Worm (Caenorhabditis elegans) whole organism, late embryonic: ENCODE measurements around the gene fbxa-100.
A peak's percentile ranks its signal among the peaks of the same experiment; 100 is the strongest.

Source experiments
- C08G9.2 ChIP-seq: sonication (generic microtip); optimal IDR thresholded peaks from 2 replicates; lab custom pipeline; 2016; ENCODE audit warnings: mild to moderate bottlenecking, missing genetic modification characterization, moderate library complexity, missing compliant biosample characterization
- C38D4.7 ChIP-seq: fragments of 200-800 bp; sonication (Bioruptor generic); optimal IDR thresholded peaks from 2 replicates; lab custom pipeline; 2018; ENCODE audit warnings: mild to moderate bottlenecking, missing genetic modification characterization, moderate library complexity, missing compliant biosample characterization
- K09A11.1 ChIP-seq: sonication (generic microtip); optimal IDR thresholded peaks from 2 replicates; lab custom pipeline; 2017; ENCODE audit warnings: antibody characterized with exemption, mild to moderate bottlenecking, missing genetic modification characterization, missing compliant biosample characterization; ENCODE audit not compliant: insufficient read depth
- Y22D7AL.16 ChIP-seq: sonication (generic microtip); optimal IDR thresholded peaks from 2 replicates; lab custom pipeline; 2016; ENCODE audit warnings: missing genetic modification characterization, missing compliant biosample characterization
- ama-1 ChIP-seq: fragments of 150-350 bp; optimal IDR thresholded peaks from 2 replicates; lab custom pipeline; 2014
- ceh-14 ChIP-seq: sonication (generic microtip); optimal IDR thresholded peaks from 2 replicates; lab custom pipeline; 2016; ENCODE audit warnings: missing genotype, missing genetic modification characterization, missing compliant biosample characterization
- ceh-22 ChIP-seq: sonication (generic microtip); optimal IDR thresholded peaks from 2 replicates; lab custom pipeline; 2017; ENCODE audit warnings: missing biosample characterization, missing genetic modification characterization
- ceh-24 ChIP-seq: sonication (generic microtip); optimal IDR thresholded peaks from 2 replicates; lab custom pipeline; 2016; ENCODE audit warnings: mild to moderate bottlenecking, missing genetic modification characterization, missing compliant biosample characterization
- ceh-31 ChIP-seq: sonication (generic microtip); optimal IDR thresholded peaks from 2 replicates; lab custom pipeline; 2016; ENCODE audit warnings: missing genetic modification characterization, missing compliant biosample characterization
- ceh-34 ChIP-seq: sonication (generic microtip); optimal IDR thresholded peaks from 2 replicates; lab custom pipeline; 2016; ENCODE audit warnings: mild to moderate bottlenecking, missing genetic modification characterization, missing compliant biosample characterization
- ceh-9 ChIP-seq: sonication (generic microtip); optimal IDR thresholded peaks from 2 replicates; lab custom pipeline; 2016; ENCODE audit warnings: mild to moderate bottlenecking, missing genetic modification characterization, inconsistent platforms, missing compliant biosample characterization
- dmd-4 ChIP-seq: sonication (generic microtip); optimal IDR thresholded peaks from 2 replicates; lab custom pipeline; 2016; ENCODE audit warnings: borderline replicate concordance, missing genetic modification characterization, missing compliant biosample characterization
- dve-1 ChIP-seq: sonication (generic microtip); optimal IDR thresholded peaks from 2 replicates; lab custom pipeline; 2017; ENCODE audit warnings: antibody characterized with exemption, mild to moderate bottlenecking, missing genetic modification characterization, missing compliant biosample characterization
- elt-2 ChIP-seq: sonication (generic microtip); optimal IDR thresholded peaks from 2 replicates; lab custom pipeline; 2016; ENCODE audit warnings: missing genetic modification reagents, missing genetic modification characterization, missing compliant biosample characterization
- ets-4 ChIP-seq: sonication (generic microtip); optimal IDR thresholded peaks from 2 replicates; lab custom pipeline; 2016; ENCODE audit warnings: missing genetic modification characterization, missing compliant biosample characterization
- eyg-1 ChIP-seq: sonication (generic microtip); optimal IDR thresholded peaks from 2 replicates; lab custom pipeline; 2016; ENCODE audit warnings: missing genotype, missing genetic modification characterization, missing compliant biosample characterization
- fkh-10 ChIP-seq: fragments of 150-350 bp; optimal IDR thresholded peaks from 2 replicates; lab custom pipeline; 2014; ENCODE audit warnings: missing biosample characterization, missing genetic modification reagents, missing genetic modification characterization
- hlh-13 ChIP-seq: fragments of 200-800 bp; sonication (Bioruptor generic); optimal IDR thresholded peaks from 2 replicates; lab custom pipeline; 2018; ENCODE audit warnings: mild to moderate bottlenecking, missing genetic modification characterization, missing compliant biosample characterization
- hlh-30 ChIP-seq: sonication (generic microtip); optimal IDR thresholded peaks from 2 replicates; lab custom pipeline; 2017; ENCODE audit warnings: antibody characterized with exemption, missing genetic modification characterization, missing compliant biosample characterization; ENCODE audit not compliant: insufficient read depth
- madf-2 ChIP-seq: sonication (generic microtip); optimal IDR thresholded peaks from 2 replicates; lab custom pipeline; 2017; ENCODE audit warnings: missing genetic modification characterization, missing compliant biosample characterization
- mec-3 ChIP-seq: sonication (generic microtip); optimal IDR thresholded peaks from 2 replicates; lab custom pipeline; 2016; ENCODE audit warnings: borderline replicate concordance, missing genetic modification characterization, missing compliant biosample characterization
- nfya-1 ChIP-seq: sonication (generic microtip); optimal IDR thresholded peaks from 2 replicates; lab custom pipeline; 2017; ENCODE audit warnings: missing genetic modification characterization, mild to moderate bottlenecking, missing compliant biosample characterization, antibody characterized with exemption, moderate library complexity
- npax-4 ChIP-seq: sonication (generic microtip); optimal IDR thresholded peaks from 2 replicates; lab custom pipeline; 2016; ENCODE audit warnings: missing genetic modification characterization, missing compliant biosample characterization
- pqm-1 ChIP-seq: sonication (generic microtip); optimal IDR thresholded peaks from 2 replicates; lab custom pipeline; 2016; ENCODE audit warnings: missing genetic modification characterization, missing compliant biosample characterization
- pros-1 ChIP-seq: fragments of 150-350 bp; optimal IDR thresholded peaks from 2 replicates; lab custom pipeline; 2014; ENCODE audit warnings: missing biosample characterization, missing genetic modification reagents, missing genetic modification characterization
- ref-2 ChIP-seq: sonication (generic microtip); optimal IDR thresholded peaks from 2 replicates; lab custom pipeline; 2016; ENCODE audit warnings: missing genetic modification characterization, missing compliant biosample characterization
- sdc-2 ChIP-seq: sonication (generic microtip); optimal IDR thresholded peaks from 2 replicates; lab custom pipeline; 2016; ENCODE audit warnings: missing genotype, missing genetic modification characterization, missing compliant biosample characterization
- sox-2 ChIP-seq: fragments of 200-800 bp; sonication (Bioruptor generic); IDR thresholded peaks from 2 replicates; pipeline ENCODE4 v1.3.6; 2022; ENCODE audit warnings: missing genetic modification reagents, missing genetic modification characterization, missing compliant biosample characterization
- syd-9 ChIP-seq: sonication (generic microtip); optimal IDR thresholded peaks from 2 replicates; lab custom pipeline; 2016; ENCODE audit warnings: mild to moderate bottlenecking, missing genetic modification characterization, moderate library complexity, missing compliant biosample characterization
- tbx-2 ChIP-seq: sonication (generic microtip); optimal IDR thresholded peaks from 2 replicates; lab custom pipeline; 2016; ENCODE audit warnings: missing genetic modification characterization, missing compliant biosample characterization
- tbx-7 ChIP-seq: sonication (generic microtip); optimal IDR thresholded peaks from 2 replicates; lab custom pipeline; 2016; ENCODE audit warnings: missing genotype, missing genetic modification characterization, missing compliant biosample characterization
- unc-3 ChIP-seq, 2 experiments: fragments of 200-800 bp in 1 of 2; sonication (Bioruptor generic) in 1 of 2; sonication (generic microtip) in 1 of 2; conservative IDR thresholded peaks in 1 of 2; optimal IDR thresholded peaks in 1 of 2; 2 replicates each; pipeline versions ENCODE4 v1.3.6 to Lab custom; 2016 to 2022; ENCODE audit warnings: missing compliant biosample characterization in 2 of 2, missing genetic modification characterization in 2 of 2, missing genetic modification reagents in 1 of 2
- unc-55 ChIP-seq: sonication (generic microtip); optimal IDR thresholded peaks from 2 replicates; lab custom pipeline; 2017; ENCODE audit warnings: missing biosample characterization, missing genetic modification reagents, missing genetic modification characterization
- unc-86 ChIP-seq: sonication (generic microtip); optimal IDR thresholded peaks from 2 replicates; lab custom pipeline; 2016; ENCODE audit warnings: missing genetic modification characterization, missing compliant biosample characterization
- zip-5 ChIP-seq: sonication (generic microtip); optimal IDR thresholded peaks from 2 replicates; lab custom pipeline; 2016; ENCODE audit warnings: missing genetic modification characterization, missing compliant biosample characterization
- ztf-16 ChIP-seq: sonication (generic microtip); optimal IDR thresholded peaks from 2 replicates; lab custom pipeline; 2017; ENCODE audit warnings: missing genetic modification characterization, missing compliant biosample characterization

The fbxa-100 gene

ce11 chrV:16040140-16040827 lies 21.6 kb downstream of the fbxa-100 start, which contains the start of the genes his-4 and his-3:
his-4 (minus strand) TSS chrV:16040515.
his-3 (plus strand) TSS chrV:16040808.
- peak; percentile 63 for TF ChIP-seq ceh-31
- TF ChIP-seq dve-1 = peak; percentile 37
- TF ChIP-seq tbx-2 (tag; lab: Kevin White, UChicago) = peak; percentile 60
- peak; percentile 36 for TF ChIP-seq nfya-1
- peak; percentile 66 for TF ChIP-seq ref-2
- TF ChIP-seq elt-2 (tag; lab: Kevin White, UChicago) = peak; percentile 24
- TF ChIP-seq ztf-16 (tag; lab: Kevin White, UChicago) = peak; percentile 17
- TF ChIP-seq ceh-34 = peak; percentile 38
- peak; percentile 11 for TF ChIP-seq tbx-7

- no peak for TF ChIP-seq ceh-22 (tag; lab: Kevin White, UChicago)
- TF ChIP-seq ceh-31 = no peak
- no peak for TF ChIP-seq hlh-13
- no peak for TF ChIP-seq tbx-2 (tag; lab: Kevin White, UChicago)
- no peak for TF ChIP-seq ceh-9
- no peak for TF ChIP-seq C08G9.2 (tag; lab: Kevin White, UChicago)
- TF ChIP-seq ceh-24 (tag; lab: Kevin White, UChicago) = no peak
- no peak for TF ChIP-seq zip-5 (tag; lab: Kevin White, UChicago)
- TF ChIP-seq sox-2 (GFP tag; lab: Robert Waterston, UW) = no peak
- no peak for TF ChIP-seq unc-55 (GFP tag; lab: Kevin White, UChicago)
- TF ChIP-seq ama-1 (lab: Kevin White, UChicago) = no peak
These were observed 25.7 kb downstream of the fbxa-100 start, which contains the start of gene T10C6.10 for ce11 chrV:16036166-16036565. T10C6.10 (plus strand) TSS chrV:16036413.

- TF ChIP-seq ceh-14 (tag; lab: Kevin White, UChicago) = no peak
- TF ChIP-seq zip-5 (tag; lab: Kevin White, UChicago) = no peak
- TF ChIP-seq sdc-2 (tag; lab: Kevin White, UChicago) = no peak
- no peak for TF ChIP-seq mec-3 (tag; lab: Kevin White, UChicago)
- no peak for TF ChIP-seq pros-1 (tag; lab: Kevin White, UChicago)
- no peak for TF ChIP-seq ceh-22 (tag; lab: Kevin White, UChicago)
- no peak for TF ChIP-seq fkh-10
- TF ChIP-seq syd-9 (tag; lab: Kevin White, UChicago) = no peak
- no peak for TF ChIP-seq Y22D7AL.16 (tag; lab: Kevin White, UChicago)
- TF ChIP-seq tbx-2 (tag; lab: Kevin White, UChicago) = no peak
- TF ChIP-seq nfya-1 = no peak
- TF ChIP-seq ets-4 (tag; lab: Kevin White, UChicago) = no peak
- TF ChIP-seq madf-2 (tag; lab: Kevin White, UChicago) = no peak
- TF ChIP-seq dmd-4 (tag; lab: Kevin White, UChicago) = no peak
- no peak for TF ChIP-seq K09A11.1 (tag; lab: Kevin White, UChicago)
- TF ChIP-seq, all 69 proteins: peak for 0
These were observed 28.4 kb downstream of the fbxa-100 start for ce11 chrV:16033491-16033890.

ce11 chrV:16032761-16033160 lies 29.1 kb downstream of the fbxa-100 start, which contains the start of gene T10C6.16:
T10C6.16 (minus strand) TSS chrV:16033005.
- no peak for TF ChIP-seq pqm-1 (tag; lab: Kevin White, UChicago)
- no peak for TF ChIP-seq C38D4.7 (GFP tag; lab: Kevin White, UChicago)
- no peak for TF ChIP-seq unc-3 (GFP tag; conservative IDR thresholded peaks at IDR 0.05; lab: Robert Waterston, UW)
- no peak for TF ChIP-seq unc-3 (tag; optimal IDR thresholded peaks at IDR 0.05; lab: Kevin White, UChicago)
- TF ChIP-seq elt-2 (tag; lab: Kevin White, UChicago) = no peak
- no peak for TF ChIP-seq fkh-10
- TF ChIP-seq sox-2 (GFP tag; lab: Robert Waterston, UW) = no peak
- no peak for TF ChIP-seq hlh-30 (tag; lab: Kevin White, UChicago)
- no peak for TF ChIP-seq zip-5 (tag; lab: Kevin White, UChicago)
- no peak for TF ChIP-seq unc-86 (tag; lab: Kevin White, UChicago)
- TF ChIP-seq npax-4 (tag; lab: Kevin White, UChicago) = no peak
- no peak for TF ChIP-seq eyg-1
- no peak for TF ChIP-seq dmd-4 (tag; lab: Kevin White, UChicago)
- no peak for TF ChIP-seq tbx-7
